Worm (Caenorhabditis elegans) whole organism, early embryonic: ENCODE results near the gene abf-3.

ENCODE experiments used
- ceh-36 ChIP-seq: sonication (generic microtip); optimal IDR thresholded peaks from 2 replicates; lab custom pipeline; 2016; ENCODE audit warnings: missing genetic modification characterization, inconsistent platforms, missing compliant biosample characterization
- ets-7 ChIP-seq: sonication (generic microtip); optimal IDR thresholded peaks from 2 replicates; lab custom pipeline; 2016; ENCODE audit warnings: missing genotype, missing genetic modification characterization, missing compliant biosample characterization
- hmg-4 ChIP-seq: fragments of 200-800 bp; sonication (Bioruptor generic); optimal IDR thresholded peaks from 2 replicates; lab custom pipeline; 2018; ENCODE audit warnings: mild to moderate bottlenecking, missing genetic modification characterization, missing compliant biosample characterization
- tbx-11 ChIP-seq: fragments of 200-800 bp; sonication (Bioruptor generic); IDR thresholded peaks from 2 replicates; pipeline ENCODE4 v1.3.6; 2022; ENCODE audit warnings: missing genetic modification characterization, missing compliant biosample characterization

- TF ChIP-seq ceh-36 (tag; lab: Kevin White, UChicago) (no peak), hmg-4 (GFP tag; lab: Kevin White, UChicago) (no peak), tbx-11 (no peak), ets-7 (tag; lab: Kevin White, UChicago) (no peak)
Measured at ce11 chrV:15819983-15820382, 2.3 kb upstream of the abf-3 start, which contains the start of gene srbc-48.
